Worm (Caenorhabditis elegans): Measurements from ENCODE around the gene C44H4.8.
A peak's percentile ranks its signal among the peaks of the same experiment; 100 is the strongest.

The C44H4.8 gene

ce11 chrX:14577579-14578127 lies 17.3 kb upstream of the C44H4.8 start, which contains the start of gene let-4:
TSS of gene let-4 (plus strand) at chrX:14577935.
- TF ChIP-seq tab-1 (GFP tag; IDR thresholded peaks at IDR 0.05) = 0 out of 2 replicates have a peak, but pooled peaks have one; percentile 35
- TF ChIP-seq cog-1 (tag; optimal IDR thresholded peaks at IDR 0.05) = no peak
- TF ChIP-seq ztf-23 (GFP tag; IDR thresholded peaks at IDR 0.05) = no peak
- TF ChIP-seq T22C8.4 (GFP tag; IDR thresholded peaks at IDR 0.05) = no peak
- no peak for TF ChIP-seq klf-2 (GFP tag; conservative IDR thresholded peaks at IDR 0.05)
- no peak for TF ChIP-seq med-1 (GFP tag; optimal IDR thresholded peaks at IDR 0.05; ENCODE audit: insufficient read depth)
- peak; percentile 10; the same call in 1 of the 2 replicates for TF ChIP-seq flt-1 (GFP tag; IDR thresholded peaks at IDR 0.05)

- TF ChIP-seq klf-2 (GFP tag; conservative IDR thresholded peaks at IDR 0.05) (no peak), ztf-23 (GFP tag; IDR thresholded peaks at IDR 0.05) (no peak)
These were observed 14.1 kb upstream of the C44H4.8 start for ce11 chrX:14580853-14581252.

ce11 chrX:14581429-14581828 lies 13.5 kb upstream of the C44H4.8 start, which contains the start of gene sym-1:
TSS of gene sym-1 (plus strand) at chrX:14581622.
- TF ChIP-seq klf-2 (GFP tag; conservative IDR thresholded peaks at IDR 0.05) = no peak
- no peak for TF ChIP-seq ztf-23 (GFP tag; IDR thresholded peaks at IDR 0.05)
- TF ChIP-seq med-1 (GFP tag; optimal IDR thresholded peaks at IDR 0.05; ENCODE audit: insufficient read depth) = no peak
- no peak for TF ChIP-seq ref-1 (GFP tag; conservative IDR thresholded peaks at IDR 0.05)

- TF ChIP-seq T22C8.4 (GFP tag; IDR thresholded peaks at IDR 0.05) (no peak), ztf-29 (GFP tag; IDR thresholded peaks at IDR 0.05) (no peak), ztf-23 (GFP tag; IDR thresholded peaks at IDR 0.05) (no peak), klf-2 (GFP tag; conservative IDR thresholded peaks at IDR 0.05) (no peak), tab-1 (GFP tag; IDR thresholded peaks at IDR 0.05) (no peak), flt-1 (GFP tag; IDR thresholded peaks at IDR 0.05) (no peak), ref-1 (GFP tag; conservative IDR thresholded peaks at IDR 0.05) (no peak), cog-1 (tag; optimal IDR thresholded peaks at IDR 0.05) (no peak), med-1 (GFP tag; optimal IDR thresholded peaks at IDR 0.05; ENCODE audit: insufficient read depth) (no peak)
These were observed 10.6 kb upstream of the C44H4.8 start for ce11 chrX:14584335-14584734.

ce11 chrX:14589051-14589736 lies 5.7 kb upstream of the C44H4.8 start, which contains the start of the genes C44H4.4 and tap-1:
TSS of gene C44H4.4 (minus strand) at chrX:14589101.
TSS of gene tap-1 (plus strand) at chrX:14589624.
- TF ChIP-seq flt-1 (GFP tag; IDR thresholded peaks at IDR 0.05) = no peak
- TF ChIP-seq cog-1 (tag; optimal IDR thresholded peaks at IDR 0.05) = peak; percentile 26
- 0 out of 2 replicates have a peak, but pooled peaks have one; percentile 7 for TF ChIP-seq tab-1 (GFP tag; IDR thresholded peaks at IDR 0.05)
- TF ChIP-seq T22C8.4 (GFP tag; IDR thresholded peaks at IDR 0.05) = no peak
- TF ChIP-seq ztf-23 (GFP tag; IDR thresholded peaks at IDR 0.05) = no peak
- no peak for TF ChIP-seq med-1 (GFP tag; optimal IDR thresholded peaks at IDR 0.05; ENCODE audit: insufficient read depth)
- no peak for TF ChIP-seq ref-1 (GFP tag; conservative IDR thresholded peaks at IDR 0.05)
- TF ChIP-seq ztf-29 (GFP tag; IDR thresholded peaks at IDR 0.05) = no peak

ce11 chrX:14593206-14593605 lies 1.7 kb upstream of the C44H4.8 start:
- no peak for TF ChIP-seq flt-1 (GFP tag; IDR thresholded peaks at IDR 0.05)
- no peak for TF ChIP-seq ztf-23 (GFP tag; IDR thresholded peaks at IDR 0.05)
- no peak for TF ChIP-seq tab-1 (GFP tag; IDR thresholded peaks at IDR 0.05)
- no peak for TF ChIP-seq cog-1 (tag; optimal IDR thresholded peaks at IDR 0.05)
- no peak for TF ChIP-seq klf-2 (GFP tag; conservative IDR thresholded peaks at IDR 0.05)
- no peak for TF ChIP-seq T22C8.4 (GFP tag; IDR thresholded peaks at IDR 0.05)
- no peak for TF ChIP-seq med-1 (GFP tag; optimal IDR thresholded peaks at IDR 0.05; ENCODE audit: insufficient read depth)

ce11 chrX:14599245-14599644 lies 4.3 kb downstream of the C44H4.8 start, which contains the start of gene C44H4.6:
TSS of gene C44H4.6 (minus strand) at chrX:14599345.
- TF ChIP-seq flt-1 (GFP tag; IDR thresholded peaks at IDR 0.05) (no peak), T22C8.4 (GFP tag; IDR thresholded peaks at IDR 0.05) (no peak), cog-1 (tag; optimal IDR thresholded peaks at IDR 0.05) (no peak), ref-1 (GFP tag; conservative IDR thresholded peaks at IDR 0.05) (no peak), tab-1 (GFP tag; IDR thresholded peaks at IDR 0.05) (no peak), ztf-23 (GFP tag; IDR thresholded peaks at IDR 0.05) (no peak), med-1 (GFP tag; optimal IDR thresholded peaks at IDR 0.05; ENCODE audit: insufficient read depth) (no peak), ztf-29 (GFP tag; IDR thresholded peaks at IDR 0.05) (no peak), klf-2 (GFP tag; conservative IDR thresholded peaks at IDR 0.05) (no peak)

ce11 chrX:14602676-14603075 lies 7.8 kb downstream of the C44H4.8 start, which contains the start of gene eor-2:
TSS of gene eor-2 (plus strand) at chrX:14603017.
- TF ChIP-seq T22C8.4 (GFP tag; IDR thresholded peaks at IDR 0.05) (peak; percentile 79), cog-1 (tag; optimal IDR thresholded peaks at IDR 0.05) (peak; percentile 79), flt-1 (GFP tag; IDR thresholded peaks at IDR 0.05) (peak; percentile 70; the same call in 1 of the 2 replicates), ztf-23 (GFP tag; IDR thresholded peaks at IDR 0.05) (no peak)

- TF ChIP-seq ztf-23 (GFP tag; IDR thresholded peaks at IDR 0.05) (no peak), med-1 (GFP tag; optimal IDR thresholded peaks at IDR 0.05; ENCODE audit: insufficient read depth) (no peak), cog-1 (tag; optimal IDR thresholded peaks at IDR 0.05) (no peak), ref-1 (GFP tag; conservative IDR thresholded peaks at IDR 0.05) (no peak), tab-1 (GFP tag; IDR thresholded peaks at IDR 0.05) (no peak), ztf-29 (GFP tag; IDR thresholded peaks at IDR 0.05) (no peak)
These were observed 12.8 kb downstream of the C44H4.8 start for ce11 chrX:14607770-14608169.

All from whole organism, midembryonic.